Worm (Caenorhabditis elegans) whole organism, late embryonic: ENCODE data around the gene msp-58.
"Not testable (repeated sequence)": the region's sequence is repeated elsewhere in the genome, so short reads cannot be mapped to it uniquely, and the experiment has no call there.

Experiments
- K09A11.1 ChIP-seq: sonication (generic microtip); optimal IDR thresholded peaks from 2 replicates; lab custom pipeline; 2017; ENCODE audit warnings: antibody characterized with exemption, mild to moderate bottlenecking, missing genetic modification characterization, missing compliant biosample characterization; ENCODE audit not compliant: insufficient read depth
- ceh-34 ChIP-seq: sonication (generic microtip); optimal IDR thresholded peaks from 2 replicates; lab custom pipeline; 2016; ENCODE audit warnings: mild to moderate bottlenecking, missing genetic modification characterization, missing compliant biosample characterization
- che-1 ChIP-seq: sonication (generic microtip); optimal IDR thresholded peaks from 2 replicates; lab custom pipeline; 2016; ENCODE audit warnings: mild to moderate bottlenecking, missing genetic modification characterization, missing compliant biosample characterization
- fkh-10 ChIP-seq: fragments of 150-350 bp; optimal IDR thresholded peaks from 2 replicates; lab custom pipeline; 2014; ENCODE audit warnings: missing biosample characterization, missing genetic modification reagents, missing genetic modification characterization
- hlh-13 ChIP-seq: fragments of 200-800 bp; sonication (Bioruptor generic); optimal IDR thresholded peaks from 2 replicates; lab custom pipeline; 2018; ENCODE audit warnings: mild to moderate bottlenecking, missing genetic modification characterization, missing compliant biosample characterization
- mec-3 ChIP-seq: sonication (generic microtip); optimal IDR thresholded peaks from 2 replicates; lab custom pipeline; 2016; ENCODE audit warnings: borderline replicate concordance, missing genetic modification characterization, missing compliant biosample characterization
- nfya-1 ChIP-seq: sonication (generic microtip); optimal IDR thresholded peaks from 2 replicates; lab custom pipeline; 2017; ENCODE audit warnings: missing genetic modification characterization, mild to moderate bottlenecking, missing compliant biosample characterization, antibody characterized with exemption, moderate library complexity
- nhr-11 ChIP-seq: fragments of 150-350 bp; optimal IDR thresholded peaks from 2 replicates; lab custom pipeline; 2014; ENCODE audit warnings: missing biosample characterization, missing genetic modification characterization
- unc-55 ChIP-seq: sonication (generic microtip); optimal IDR thresholded peaks from 2 replicates; lab custom pipeline; 2017; ENCODE audit warnings: missing biosample characterization, missing genetic modification reagents, missing genetic modification characterization

- not testable (repeated sequence) for TF ChIP-seq fkh-10; K09A11.1; nfya-1; mec-3 (tag; lab: Kevin White, UChicago); unc-55 (GFP tag; lab: Kevin White, UChicago); hlh-13; nhr-11 (tag; lab: Kevin White, UChicago); che-1 (tag; lab: Kevin White, UChicago); ceh-34 (tag; lab: Kevin White, UChicago)
Observed at ce11 chrIV:5350480-5351193, 42.2 kb downstream of the msp-58 start, which contains the start of gene gba-4.
